Worm (Caenorhabditis elegans) whole organism, L4 larva: ENCODE results near the gene ZC262.4.

ENCODE experiments used
- F10B5.3 ChIP-seq: sonication (generic microtip); optimal IDR thresholded peaks from 2 replicates; lab custom pipeline; 2016; ENCODE audit warnings: mild to moderate bottlenecking, missing genetic modification characterization, missing compliant biosample characterization
- F37D6.2 ChIP-seq: sonication (generic microtip); optimal IDR thresholded peaks from 2 replicates; lab custom pipeline; 2016; ENCODE audit warnings: mild to moderate bottlenecking, missing genetic modification characterization, missing compliant biosample characterization
- F44E2.7 ChIP-seq: fragments of 200-800 bp; sonication (Bioruptor generic); IDR thresholded peaks from 2 replicates; pipeline ENCODE4 v2.1.2; 2022; ENCODE audit warnings: missing genetic modification characterization, missing compliant biosample characterization
- T26A8.4 ChIP-seq: fragments of 200-800 bp; sonication (Bioruptor generic); IDR thresholded peaks from 2 replicates; pipeline ENCODE4 v1.3.6; 2022; ENCODE audit warnings: missing genetic modification characterization, missing compliant biosample characterization
- Y48G9A.11 ChIP-seq: fragments of 200-800 bp; sonication (Bioruptor generic); IDR thresholded peaks from 2 replicates; pipeline ENCODE4 v1.3.6; 2022; ENCODE audit warnings: missing genetic modification reagents, missing genetic modification characterization, missing compliant biosample characterization
- ZK337.2 ChIP-seq: fragments of 200-800 bp; sonication (Bioruptor generic); IDR thresholded peaks from 2 replicates; pipeline ENCODE4 v1.3.6; 2022; ENCODE audit warnings: missing genetic modification reagents, missing genetic modification characterization, missing compliant biosample characterization
- aly-2 ChIP-seq: sonication (generic microtip); optimal IDR thresholded peaks from 2 replicates; lab custom pipeline; 2018; ENCODE audit warnings: missing biosample characterization, missing genetic modification characterization
- arid-1 ChIP-seq: fragments of 200-800 bp; sonication (Bioruptor generic); conservative IDR thresholded peaks from 2 replicates; pipeline ENCODE4 v1.3.6; 2022; ENCODE audit warnings: missing genetic modification reagents, missing genetic modification characterization, missing compliant biosample characterization
- ceh-20 ChIP-seq: fragments of 200-800 bp; sonication (Bioruptor generic); IDR thresholded peaks from 2 replicates; pipeline ENCODE4 v1.3.6; 2022; ENCODE audit warnings: missing genetic modification reagents, missing genetic modification characterization, missing compliant biosample characterization
- ceh-82 ChIP-seq: sonication (generic microtip); optimal IDR thresholded peaks from 2 replicates; lab custom pipeline; 2017; ENCODE audit warnings: missing biosample characterization, missing genetic modification characterization
- ces-1 ChIP-seq: fragments of 150-350 bp; sonication (generic microtip); optimal IDR thresholded peaks from 4 replicates; lab custom pipeline; 2014; ENCODE audit warnings: missing biosample characterization, missing genetic modification reagents, missing genetic modification characterization
- ctbp-1 ChIP-seq: fragments of 200-800 bp; sonication (Bioruptor generic); IDR thresholded peaks from 2 replicates; pipeline ENCODE4 v1.3.6; 2022; ENCODE audit warnings: missing genetic modification reagents, missing genetic modification characterization, missing compliant biosample characterization
- daf-19 ChIP-seq: fragments of 200-800 bp; sonication (Bioruptor generic); conservative IDR thresholded peaks from 2 replicates; pipeline ENCODE4 v1.3.6; 2022; ENCODE audit warnings: missing genetic modification characterization, missing compliant biosample characterization
- dmd-6 ChIP-seq: fragments of 200-800 bp; sonication (Bioruptor generic); IDR thresholded peaks from 2 replicates; pipeline ENCODE4 v1.3.6; 2022; ENCODE audit warnings: missing genetic modification reagents, missing genetic modification characterization, missing compliant biosample characterization
- dmd-8 ChIP-seq: fragments of 200-800 bp; sonication (Bioruptor generic); IDR thresholded peaks from 2 replicates; pipeline ENCODE4 v1.3.6; 2022; ENCODE audit warnings: missing genetic modification characterization, missing compliant biosample characterization
- dmd-9 ChIP-seq: fragments of 200-800 bp; sonication (Bioruptor generic); IDR thresholded peaks from 2 replicates; pipeline ENCODE4 v1.3.6; 2022; ENCODE audit warnings: missing genetic modification reagents, missing genetic modification characterization, missing compliant biosample characterization
- duxl-1 ChIP-seq: sonication (generic microtip); optimal IDR thresholded peaks from 2 replicates; lab custom pipeline; 2016; ENCODE audit warnings: mild to moderate bottlenecking, missing genetic modification characterization, moderate library complexity, missing compliant biosample characterization; ENCODE audit not compliant: poor library complexity
- egl-27 ChIP-seq: sonication (generic microtip); optimal IDR thresholded peaks from 3 replicates; lab custom pipeline; 2017; ENCODE audit warnings: missing biosample characterization, missing genetic modification reagents, missing genetic modification characterization
- egl-43 ChIP-seq: fragments of 200-800 bp; sonication (Bioruptor generic); IDR thresholded peaks from 2 replicates; pipeline ENCODE4 v1.3.6; 2022; ENCODE audit warnings: missing genetic modification reagents, missing genetic modification characterization, missing compliant biosample characterization
- hmg-1.1 ChIP-seq: fragments of 200-800 bp; sonication (Bioruptor generic); IDR thresholded peaks from 2 replicates; pipeline ENCODE4 v1.3.6; 2022; ENCODE audit warnings: missing genetic modification reagents, missing genetic modification characterization, missing compliant biosample characterization
- jun-1 ChIP-seq: fragments of 150-350 bp; optimal IDR thresholded peaks from 2 replicates; lab custom pipeline; 2014; ENCODE audit warnings: missing biosample characterization, missing genetic modification reagents, missing genetic modification characterization
- lin-1 ChIP-seq: fragments of 200-800 bp; sonication (Bioruptor generic); IDR thresholded peaks from 2 replicates; pipeline ENCODE4 v1.3.6; 2022; ENCODE audit warnings: missing genetic modification reagents, missing genetic modification characterization, missing compliant biosample characterization
- lin-13 ChIP-seq: fragments of 150-350 bp; optimal IDR thresholded peaks from 2 replicates; lab custom pipeline; 2014; ENCODE audit warnings: missing biosample characterization, missing genetic modification reagents, missing genetic modification characterization
- lin-15B ChIP-seq: fragments of 150-350 bp; sonication (generic microtip); optimal IDR thresholded peaks from 3 replicates; lab custom pipeline; 2014; ENCODE audit warnings: missing biosample characterization, missing genetic modification characterization
- lin-29 ChIP-seq: fragments of 200-800 bp; sonication (Bioruptor generic); IDR thresholded peaks from 2 replicates; pipeline ENCODE4 v1.3.6; 2022; ENCODE audit warnings: missing genetic modification reagents, missing genetic modification characterization, missing compliant biosample characterization
- lin-39 ChIP-seq: fragments of 150-350 bp; optimal IDR thresholded peaks from 2 replicates; lab custom pipeline; 2014; ENCODE audit warnings: missing biosample characterization, missing genetic modification reagents, missing genetic modification characterization
- madf-5 ChIP-seq, 2 experiments: fragments of 200-800 bp; sonication (Bioruptor generic); IDR thresholded peaks; 2 replicates each; pipeline ENCODE4 v1.3.6; 2022; ENCODE audit warnings: missing compliant biosample characterization in 2 of 2, missing genetic modification characterization in 2 of 2
- mdl-1 ChIP-seq, 2 experiments: fragments of 150-350 bp in 1 of 2; sonication (generic microtip) in 1 of 2; optimal IDR thresholded peaks; 2 replicates each; lab custom pipeline; 2014 to 2017; ENCODE audit warnings: missing biosample characterization in 2 of 2, missing genetic modification characterization in 2 of 2
- mxl-2 ChIP-seq: fragments of 200-800 bp; sonication (Bioruptor generic); conservative IDR thresholded peaks from 2 replicates; pipeline ENCODE4 v1.3.6; 2022; ENCODE audit warnings: missing genetic modification reagents, missing genetic modification characterization, missing compliant biosample characterization
- nhr-10 ChIP-seq: fragments of 150-350 bp; optimal IDR thresholded peaks from 2 replicates; lab custom pipeline; 2014; ENCODE audit warnings: missing biosample characterization, missing genetic modification characterization
- nhr-11 ChIP-seq: fragments of 150-350 bp; optimal IDR thresholded peaks from 2 replicates; lab custom pipeline; 2014; ENCODE audit warnings: missing biosample characterization, missing genetic modification characterization
- nhr-237 ChIP-seq: sonication (generic microtip); optimal IDR thresholded peaks from 2 replicates; lab custom pipeline; 2017; ENCODE audit warnings: missing biosample characterization, missing genetic modification characterization
- nhr-25 ChIP-seq: sonication (generic microtip); optimal IDR thresholded peaks from 2 replicates; lab custom pipeline; 2017; ENCODE audit warnings: missing genetic modification characterization, mild to moderate bottlenecking, missing compliant biosample characterization, antibody characterized with exemption, moderate library complexity, borderline replicate concordance; ENCODE audit not compliant: insufficient read depth
- nhr-41 ChIP-seq: fragments of 200-800 bp; sonication (Bioruptor generic); IDR thresholded peaks from 2 replicates; pipeline ENCODE4 v1.3.6; 2022; ENCODE audit warnings: missing genetic modification reagents, missing genetic modification characterization, missing compliant biosample characterization
- nhr-42 ChIP-seq: fragments of 200-800 bp; sonication (Bioruptor generic); IDR thresholded peaks from 2 replicates; pipeline ENCODE4 v1.3.6; 2022; ENCODE audit warnings: missing genetic modification characterization, missing compliant biosample characterization
- nhr-77 ChIP-seq: fragments of 150-350 bp; optimal IDR thresholded peaks from 2 replicates; lab custom pipeline; 2014; ENCODE audit warnings: missing biosample characterization, missing genetic modification characterization
- pha-4 ChIP-seq, 2 experiments: fragments of 150-350 bp in 1 of 2; fragments of 200-800 bp in 1 of 2; sonication (Bioruptor generic) in 1 of 2; IDR thresholded peaks in 1 of 2; optimal IDR thresholded peaks in 1 of 2; 2 replicates each; pipeline versions ENCODE4 v1.3.6 to Lab custom; 2014 to 2022; ENCODE audit warnings: missing genetic modification characterization in 2 of 2, missing genetic modification reagents in 2 of 2, missing biosample characterization in 1 of 2, missing compliant biosample characterization in 1 of 2
- pqm-1 ChIP-seq: sonication (generic microtip); optimal IDR thresholded peaks from 2 replicates; lab custom pipeline; 2017; ENCODE audit warnings: missing biosample characterization, missing genetic modification characterization
- saeg-2 ChIP-seq: fragments of 200-800 bp; sonication (Bioruptor generic); IDR thresholded peaks from 2 replicates; pipeline ENCODE4 v1.3.6; 2022; ENCODE audit warnings: missing genetic modification reagents, missing genetic modification characterization, missing compliant biosample characterization
- sdz-12 ChIP-seq: fragments of 200-800 bp; sonication (Bioruptor generic); optimal IDR thresholded peaks from 2 replicates; lab custom pipeline; 2018; ENCODE audit warnings: mild to moderate bottlenecking, missing genetic modification characterization, missing compliant biosample characterization
- set-16 ChIP-seq: fragments of 200-800 bp; sonication (Bioruptor generic); IDR thresholded peaks from 2 replicates; pipeline ENCODE4 v1.3.6; 2022; ENCODE audit warnings: missing genetic modification reagents, missing genetic modification characterization, missing compliant biosample characterization
- skn-1 ChIP-seq: fragments of 150-350 bp; optimal IDR thresholded peaks from 2 replicates; lab custom pipeline; 2014; ENCODE audit warnings: missing biosample characterization, missing genetic modification characterization
- snpc-1.2 ChIP-seq: fragments of 200-800 bp; sonication (Bioruptor generic); IDR thresholded peaks from 2 replicates; pipeline ENCODE4 v1.3.6; 2022; ENCODE audit warnings: missing genetic modification reagents, missing genetic modification characterization, missing compliant biosample characterization
- spr-1 ChIP-seq: sonication (generic microtip); optimal IDR thresholded peaks from 2 replicates; lab custom pipeline; 2016; ENCODE audit warnings: mild to moderate bottlenecking, missing genetic modification characterization, missing compliant biosample characterization
- spr-3 ChIP-seq: fragments of 200-800 bp; sonication (Bioruptor generic); optimal IDR thresholded peaks from 2 replicates; lab custom pipeline; 2018; ENCODE audit warnings: mild to moderate bottlenecking, missing genetic modification characterization, missing compliant biosample characterization
- unc-62 ChIP-seq, 3 experiments: fragments of 150-350 bp in 1 of 3; sonication (generic microtip); optimal IDR thresholded peaks in 2 of 3; peaks in 1 of 3; 1 replicate in 1 of 3; 2 replicates in 2 of 3; lab custom pipeline; 2014 to 2017; ENCODE audit warnings: missing biosample characterization in 3 of 3, missing genetic modification characterization in 3 of 3, missing genetic modification reagents in 3 of 3, missing genotype in 1 of 3
- vab-7 ChIP-seq: fragments of 200-800 bp; sonication (Bioruptor generic); IDR thresholded peaks from 2 replicates; pipeline ENCODE4 v1.3.6; 2022; ENCODE audit warnings: missing genetic modification reagents, missing genetic modification characterization, missing compliant biosample characterization
- zag-1 ChIP-seq: fragments of 150-350 bp; optimal IDR thresholded peaks from 2 replicates; lab custom pipeline; 2014; ENCODE audit warnings: missing biosample characterization, missing genetic modification characterization
- zfp-3 ChIP-seq: fragments of 200-800 bp; sonication (Bioruptor generic); conservative IDR thresholded peaks from 2 replicates; pipeline ENCODE4 v1.3.6; 2022; ENCODE audit warnings: missing genetic modification reagents, missing genetic modification characterization, missing compliant biosample characterization
- ztf-11 ChIP-seq: fragments of 150-350 bp; optimal IDR thresholded peaks from 2 replicates; lab custom pipeline; 2014; ENCODE audit warnings: missing biosample characterization, missing genetic modification characterization

ZC262.4 gene

DNA sequence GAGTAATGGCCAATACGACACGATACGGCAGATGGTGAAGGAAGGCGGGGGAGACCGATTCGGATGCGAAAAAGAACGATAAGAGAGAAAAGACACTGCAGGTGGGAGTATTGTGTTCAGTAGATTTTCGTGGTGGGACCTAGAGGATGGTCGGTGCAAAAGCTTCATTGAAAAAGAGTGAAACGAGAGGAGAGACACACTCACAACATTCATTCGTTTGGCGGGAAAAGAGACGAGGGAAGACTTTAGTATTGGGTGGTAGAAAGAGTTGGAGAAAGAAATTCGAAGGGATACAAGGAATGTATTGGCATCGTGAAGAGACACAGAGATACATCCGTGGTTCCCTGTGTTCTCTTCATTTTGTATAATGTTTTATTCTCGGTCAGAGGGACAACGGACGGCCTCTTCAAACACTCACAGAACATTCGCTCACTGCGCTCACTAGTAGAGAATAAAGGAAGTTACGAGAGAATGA lies 22.1 kb upstream of the ZC262.4 start (continued):
- TF ChIP-seq arid-1 (GFP tag; lab: Robert Waterston, UW) (peak; percentile 27; the same call in 1 of the 2 replicates), ces-1 (GFP tag; lab: Kevin White, UChicago) (peak; percentile 64), snpc-1.2 (GFP tag; lab: Robert Waterston, UW) (no peak), nhr-77 (tag; lab: Kevin White, UChicago) (peak; percentile 58), F44E2.7 (GFP tag; lab: Robert Waterston, UW) (no peak), spr-1 (tag; lab: Kevin White, UChicago) (no peak), zfp-3 (no peak), ceh-82 (tag; lab: Kevin White, UChicago) (no peak), mdl-1 (tag; optimal IDR thresholded peaks at IDR 0.05; lab: Kevin White, UChicago) (peak in 1 of 2 experiments; percentile 58), lin-39 (tag; lab: Kevin White, UChicago) (no peak), ZK337.2 (no peak), nhr-237 (tag; lab: Kevin White, UChicago) (no peak), spr-3 (no peak), unc-62 (GFP tag; optimal IDR thresholded peaks at IDR 0.05 in 1 of 2; lab: Kevin White, UChicago) (no peak), unc-62 (tag; optimal IDR thresholded peaks at IDR 0.05; lab: Kevin White, UChicago) (no peak), egl-43 (no peak; the same call in 1 of the 2 replicates), ceh-20 (GFP tag; lab: Robert Waterston, UW) (0 out of 2 replicates have a peak, but pooled peaks have one; percentile 14), dmd-9 (GFP tag; lab: Robert Waterston, UW) (no peak), ztf-11 (tag; lab: Kevin White, UChicago) (no peak), lin-1 (GFP tag; lab: Robert Waterston, UW) (no peak), nhr-11 (tag; lab: Kevin White, UChicago) (peak; percentile 86), lin-15B (tag; lab: Kevin White, UChicago) (no peak), daf-19 (no peak), skn-1 (no peak), jun-1 (tag; lab: Kevin White, UChicago) (no peak), hmg-1.1 (GFP tag; lab: Robert Waterston, UW) (peak; percentile 84), saeg-2 (GFP tag; lab: Robert Waterston, UW) (no peak), Y48G9A.11 (GFP tag; lab: Robert Waterston, UW) (no peak), mxl-2 (GFP tag; lab: Robert Waterston, UW) (no peak), pha-4 (GFP tag; IDR thresholded peaks at IDR 0.05; lab: Robert Waterston, UW) (no peak), pha-4 (tag; optimal IDR thresholded peaks at IDR 0.05; lab: Kevin White, UChicago) (peak; percentile 43), lin-13 (GFP tag; lab: Kevin White, UChicago) (peak; percentile 79), nhr-42 (GFP tag; lab: Robert Waterston, UW) (no peak), egl-27 (no peak), F37D6.2 (tag; lab: Kevin White, UChicago) (peak; percentile 50), nhr-10 (tag; lab: Kevin White, UChicago) (no peak), sdz-12 (GFP tag; lab: Kevin White, UChicago) (no peak), pqm-1 (tag; lab: Kevin White, UChicago) (peak; percentile 3), aly-2 (tag; lab: Kevin White, UChicago) (no peak), nhr-41 (GFP tag; lab: Robert Waterston, UW) (no peak), duxl-1 (tag; lab: Kevin White, UChicago) (peak; percentile 37), T26A8.4 (GFP tag; lab: Robert Waterston, UW) (peak; percentile 51), vab-7 (GFP tag; lab: Robert Waterston, UW) (no peak), zag-1 (tag; lab: Kevin White, UChicago) (no peak), dmd-6 (GFP tag; lab: Robert Waterston, UW) (peak; percentile 53; the same call in 1 of the 2 replicates), set-16 (GFP tag; lab: Robert Waterston, UW) (no peak), dmd-8 (GFP tag; lab: Robert Waterston, UW) (no peak), madf-5 (GFP tag; IDR thresholded peaks at IDR 0.05; lab: Robert Waterston, UW) (no peak), ctbp-1 (GFP tag; lab: Robert Waterston, UW) (peak; percentile 65), F10B5.3 (no peak), lin-29 (GFP tag; lab: Robert Waterston, UW) (no peak), nhr-25 (tag; lab: Kevin White, UChicago) (peak; percentile 59)
